Worm (Caenorhabditis elegans): ENCODE results near the gene sem-5.

The sem-5 gene

ce11 chrX:7944999-7945398 lies 16.5 kb downstream of the sem-5 start, which contains the start of gene tnt-3:
tnt-3 (minus strand) TSS chrX:7945099.
- TF ChIP-seq klf-2 (GFP tag; conservative IDR thresholded peaks at IDR 0.05) (no peak), ztf-23 (GFP tag; IDR thresholded peaks at IDR 0.05) (no peak), T22C8.4 (GFP tag; IDR thresholded peaks at IDR 0.05) (no peak), ref-1 (GFP tag; conservative IDR thresholded peaks at IDR 0.05) (no peak), med-1 (GFP tag; optimal IDR thresholded peaks at IDR 0.05; ENCODE audit: insufficient read depth) (no peak), tab-1 (GFP tag; IDR thresholded peaks at IDR 0.05) (no peak), ztf-29 (GFP tag; IDR thresholded peaks at IDR 0.05) (no peak), flt-1 (GFP tag; IDR thresholded peaks at IDR 0.05) (no peak), cog-1 (tag; optimal IDR thresholded peaks at IDR 0.05) (no peak)

ce11 chrX:7942675-7943074 lies 18.8 kb downstream of the sem-5 start:
- TF ChIP-seq klf-2 (GFP tag; conservative IDR thresholded peaks at IDR 0.05) (no peak), ztf-23 (GFP tag; IDR thresholded peaks at IDR 0.05) (no peak), ztf-29 (GFP tag; IDR thresholded peaks at IDR 0.05) (no peak), T22C8.4 (GFP tag; IDR thresholded peaks at IDR 0.05) (no peak), ref-1 (GFP tag; conservative IDR thresholded peaks at IDR 0.05) (no peak), med-1 (GFP tag; optimal IDR thresholded peaks at IDR 0.05; ENCODE audit: insufficient read depth) (no peak), tab-1 (GFP tag; IDR thresholded peaks at IDR 0.05) (no peak), flt-1 (GFP tag; IDR thresholded peaks at IDR 0.05) (no peak), cog-1 (tag; optimal IDR thresholded peaks at IDR 0.05) (no peak)

ce11 chrX:7932453-7932852 lies 29.1 kb downstream of the sem-5 start:
- TF ChIP-seq klf-2 (GFP tag; conservative IDR thresholded peaks at IDR 0.05) (no peak), ztf-23 (GFP tag; IDR thresholded peaks at IDR 0.05) (no peak), tab-1 (GFP tag; IDR thresholded peaks at IDR 0.05) (no peak), flt-1 (GFP tag; IDR thresholded peaks at IDR 0.05) (no peak), cog-1 (tag; optimal IDR thresholded peaks at IDR 0.05) (no peak), med-1 (GFP tag; optimal IDR thresholded peaks at IDR 0.05; ENCODE audit: insufficient read depth) (no peak), T22C8.4 (GFP tag; IDR thresholded peaks at IDR 0.05) (no peak), ref-1 (GFP tag; conservative IDR thresholded peaks at IDR 0.05) (no peak), ztf-29 (GFP tag; IDR thresholded peaks at IDR 0.05) (no peak)

ce11 chrX:7930450-7930849 lies 31.1 kb downstream of the sem-5 start, which contains the start of gene zig-3:
zig-3 (plus strand) TSS chrX:7930750.
- no peak for TF ChIP-seq ref-1 (GFP tag; conservative IDR thresholded peaks at IDR 0.05)
- TF ChIP-seq T22C8.4 (GFP tag; IDR thresholded peaks at IDR 0.05) = no peak
- no peak for TF ChIP-seq tab-1 (GFP tag; IDR thresholded peaks at IDR 0.05)
- no peak for TF ChIP-seq flt-1 (GFP tag; IDR thresholded peaks at IDR 0.05)
- TF ChIP-seq med-1 (GFP tag; optimal IDR thresholded peaks at IDR 0.05; ENCODE audit: insufficient read depth) = no peak
- no peak for TF ChIP-seq ztf-23 (GFP tag; IDR thresholded peaks at IDR 0.05)
- TF ChIP-seq cog-1 (tag; optimal IDR thresholded peaks at IDR 0.05) = no peak
- TF ChIP-seq ztf-29 (GFP tag; IDR thresholded peaks at IDR 0.05) = no peak
- TF ChIP-seq klf-2 (GFP tag; conservative IDR thresholded peaks at IDR 0.05) = no peak

- TF ChIP-seq ztf-29 (GFP tag; IDR thresholded peaks at IDR 0.05) (no peak), klf-2 (GFP tag; conservative IDR thresholded peaks at IDR 0.05) (no peak), ztf-23 (GFP tag; IDR thresholded peaks at IDR 0.05) (no peak)
These were observed 36.4 kb downstream of the sem-5 start, which contains the start of gene zig-4 for ce11 chrX:7925134-7925533. zig-4 (plus strand) TSS chrX:7925434.

- TF ChIP-seq ref-1 (GFP tag; conservative IDR thresholded peaks at IDR 0.05) (no peak), med-1 (GFP tag; optimal IDR thresholded peaks at IDR 0.05; ENCODE audit: insufficient read depth) (no peak), ztf-23 (GFP tag; IDR thresholded peaks at IDR 0.05) (no peak), klf-2 (GFP tag; conservative IDR thresholded peaks at IDR 0.05) (no peak), cog-1 (tag; optimal IDR thresholded peaks at IDR 0.05) (no peak), tab-1 (GFP tag; IDR thresholded peaks at IDR 0.05) (no peak), ztf-29 (GFP tag; IDR thresholded peaks at IDR 0.05) (no peak), flt-1 (GFP tag; IDR thresholded peaks at IDR 0.05) (no peak), T22C8.4 (GFP tag; IDR thresholded peaks at IDR 0.05) (no peak)
These were observed 40.4 kb downstream of the sem-5 start for ce11 chrX:7921130-7921529.

- TF ChIP-seq ref-1 (GFP tag; conservative IDR thresholded peaks at IDR 0.05) (no peak), T22C8.4 (GFP tag; IDR thresholded peaks at IDR 0.05) (no peak), klf-2 (GFP tag; conservative IDR thresholded peaks at IDR 0.05) (no peak), tab-1 (GFP tag; IDR thresholded peaks at IDR 0.05) (no peak), ztf-29 (GFP tag; IDR thresholded peaks at IDR 0.05) (no peak), flt-1 (GFP tag; IDR thresholded peaks at IDR 0.05) (no peak), ztf-23 (GFP tag; IDR thresholded peaks at IDR 0.05) (no peak), cog-1 (tag; optimal IDR thresholded peaks at IDR 0.05) (no peak), med-1 (GFP tag; optimal IDR thresholded peaks at IDR 0.05; ENCODE audit: insufficient read depth) (no peak)
These were observed 45.4 kb downstream of the sem-5 start for ce11 chrX:7916076-7916475.

ce11 chrX:7915616-7916015 lies 45.9 kb downstream of the sem-5 start:
- TF ChIP-seq flt-1 (GFP tag; IDR thresholded peaks at IDR 0.05) = no peak
- no peak for TF ChIP-seq ztf-23 (GFP tag; IDR thresholded peaks at IDR 0.05)
- no peak for TF ChIP-seq klf-2 (GFP tag; conservative IDR thresholded peaks at IDR 0.05)
- no peak for TF ChIP-seq T22C8.4 (GFP tag; IDR thresholded peaks at IDR 0.05)
- TF ChIP-seq tab-1 (GFP tag; IDR thresholded peaks at IDR 0.05) = no peak
- TF ChIP-seq ref-1 (GFP tag; conservative IDR thresholded peaks at IDR 0.05) = no peak
- TF ChIP-seq cog-1 (tag; optimal IDR thresholded peaks at IDR 0.05) = no peak
- TF ChIP-seq ztf-29 (GFP tag; IDR thresholded peaks at IDR 0.05) = no peak
- TF ChIP-seq med-1 (GFP tag; optimal IDR thresholded peaks at IDR 0.05; ENCODE audit: insufficient read depth) = no peak

ce11 chrX:7913830-7914229 lies 47.7 kb downstream of the sem-5 start, which contains the start of gene C39D10.7:
C39D10.7 (minus strand) TSS chrX:7913930.
- TF ChIP-seq ztf-29 (GFP tag; IDR thresholded peaks at IDR 0.05) (no peak), med-1 (GFP tag; optimal IDR thresholded peaks at IDR 0.05; ENCODE audit: insufficient read depth) (no peak), ztf-23 (GFP tag; IDR thresholded peaks at IDR 0.05) (no peak), klf-2 (GFP tag; conservative IDR thresholded peaks at IDR 0.05) (no peak), T22C8.4 (GFP tag; IDR thresholded peaks at IDR 0.05) (no peak)
